Worm (Caenorhabditis elegans) whole organism, L2 larva: ENCODE data around the gene F57B1.1.

Source experiments
- C34F6.9 ChIP-seq: fragments of 150-350 bp; optimal IDR thresholded peaks from 2 replicates; lab custom pipeline; 2014; ENCODE audit warnings: missing biosample characterization, missing genetic modification characterization
- F13H6.1 ChIP-seq: sonication (generic microtip); optimal IDR thresholded peaks from 2 replicates; lab custom pipeline; 2016; ENCODE audit warnings: missing genetic modification characterization, missing compliant biosample characterization
- Y55F3AM.14 ChIP-seq: fragments of 200-800 bp; sonication (Bioruptor generic); optimal IDR thresholded peaks from 2 replicates; lab custom pipeline; 2018; ENCODE audit warnings: mild to moderate bottlenecking, missing genetic modification characterization, missing compliant biosample characterization
- ZK546.5 ChIP-seq: sonication (generic microtip); optimal IDR thresholded peaks from 2 replicates; lab custom pipeline; 2017; ENCODE audit warnings: missing biosample characterization, missing genetic modification characterization
- aly-2 ChIP-seq: fragments of 150-350 bp; optimal IDR thresholded peaks from 2 replicates; lab custom pipeline; 2014; ENCODE audit warnings: missing biosample characterization, missing genetic modification characterization
- ama-1 ChIP-seq: fragments of 150-350 bp; optimal IDR thresholded peaks from 2 replicates; lab custom pipeline; 2018; ENCODE audit warnings: inconsistent platforms
- blmp-1 ChIP-seq: sonication (generic microtip); optimal IDR thresholded peaks from 2 replicates; lab custom pipeline; 2017; ENCODE audit warnings: missing genetic modification characterization, mild to moderate bottlenecking, missing compliant biosample characterization, antibody characterized with exemption, moderate library complexity; ENCODE audit not compliant: insufficient read depth
- ceh-16 ChIP-seq: fragments of 150-350 bp; optimal IDR thresholded peaks from 2 replicates; lab custom pipeline; 2014; ENCODE audit warnings: missing biosample characterization, missing genetic modification characterization
- ceh-82 ChIP-seq: fragments of 150-350 bp; optimal IDR thresholded peaks from 2 replicates; lab custom pipeline; 2014; ENCODE audit warnings: missing biosample characterization, missing genetic modification characterization
- crh-2 ChIP-seq: sonication (generic microtip); optimal IDR thresholded peaks from 2 replicates; lab custom pipeline; 2017; ENCODE audit warnings: missing biosample characterization, missing genetic modification characterization
- dmd-4 ChIP-seq: sonication (generic microtip); optimal IDR thresholded peaks from 2 replicates; lab custom pipeline; 2017; ENCODE audit warnings: missing biosample characterization, missing genetic modification characterization
- egl-27 ChIP-seq: sonication (generic microtip); optimal IDR thresholded peaks from 3 replicates; lab custom pipeline; 2017; ENCODE audit warnings: missing biosample characterization, missing genetic modification reagents, missing genetic modification characterization
- fos-1 ChIP-seq: fragments of 150-350 bp; optimal IDR thresholded peaks from 2 replicates; lab custom pipeline; 2014; ENCODE audit warnings: missing biosample characterization, missing genetic modification characterization
- lin-13 ChIP-seq: fragments of 150-350 bp; optimal IDR thresholded peaks from 2 replicates; lab custom pipeline; 2014; ENCODE audit warnings: missing biosample characterization, missing genetic modification reagents, missing genetic modification characterization
- lsy-2 ChIP-seq, 2 experiments: fragments of 150-350 bp in 1 of 2; sonication (generic microtip) in 1 of 2; optimal IDR thresholded peaks; 2 replicates each; lab custom pipeline; 2014 to 2017; ENCODE audit warnings: missing biosample characterization in 2 of 2, missing genetic modification characterization in 2 of 2
- mdl-1 ChIP-seq, 2 experiments: fragments of 150-350 bp in 1 of 2; sonication (generic microtip) in 1 of 2; optimal IDR thresholded peaks; 2 replicates each; lab custom pipeline; 2017; ENCODE audit warnings: missing biosample characterization in 2 of 2, missing genetic modification characterization in 2 of 2
- nhr-10 ChIP-seq: sonication (generic microtip); optimal IDR thresholded peaks from 2 replicates; lab custom pipeline; 2017; ENCODE audit warnings: missing biosample characterization, missing genetic modification characterization
- nhr-11 ChIP-seq: fragments of 150-350 bp; optimal IDR thresholded peaks from 2 replicates; lab custom pipeline; 2014; ENCODE audit warnings: missing biosample characterization, missing genetic modification characterization
- nhr-12 ChIP-seq: fragments of 150-350 bp; optimal IDR thresholded peaks from 2 replicates; lab custom pipeline; 2014; ENCODE audit warnings: missing biosample characterization, missing genetic modification characterization
- nhr-129 ChIP-seq: fragments of 150-350 bp; optimal IDR thresholded peaks from 2 replicates; lab custom pipeline; 2014; ENCODE audit warnings: missing biosample characterization, missing genetic modification characterization
- nhr-21 ChIP-seq: fragments of 150-350 bp; optimal IDR thresholded peaks from 2 replicates; lab custom pipeline; 2014; ENCODE audit warnings: missing biosample characterization, missing genetic modification characterization
- nhr-23 ChIP-seq: fragments of 150-350 bp; optimal IDR thresholded peaks from 2 replicates; lab custom pipeline; 2014; ENCODE audit warnings: missing biosample characterization, missing genetic modification reagents, missing genetic modification characterization
- nhr-6 ChIP-seq: fragments of 150-350 bp; optimal IDR thresholded peaks from 2 replicates; lab custom pipeline; 2014; ENCODE audit warnings: missing biosample characterization, missing genetic modification characterization
- nhr-77 ChIP-seq: fragments of 150-350 bp; optimal IDR thresholded peaks from 2 replicates; lab custom pipeline; 2014; ENCODE audit warnings: missing biosample characterization, missing genetic modification characterization
- peb-1 ChIP-seq: fragments of 150-350 bp; optimal IDR thresholded peaks from 2 replicates; lab custom pipeline; 2014; ENCODE audit warnings: missing biosample characterization, missing genetic modification characterization
- sem-4 ChIP-seq: fragments of 150-350 bp; optimal IDR thresholded peaks from 2 replicates; lab custom pipeline; 2014; ENCODE audit warnings: missing biosample characterization, missing genetic modification reagents, missing genetic modification characterization
- skn-1 ChIP-seq: sonication (generic microtip); optimal IDR thresholded peaks from 2 replicates; lab custom pipeline; 2017; ENCODE audit warnings: missing biosample characterization, missing genetic modification characterization
- sma-9 ChIP-seq, 2 experiments: fragments of 150-350 bp in 1 of 2; sonication (generic microtip) in 1 of 2; optimal IDR thresholded peaks; 2 replicates each; lab custom pipeline; 2014 to 2016; ENCODE audit warnings: missing genetic modification characterization in 2 of 2, mild to moderate bottlenecking in 1 of 2, missing biosample characterization in 1 of 2, missing compliant biosample characterization in 1 of 2, missing genetic modification reagents in 1 of 2, moderate library complexity in 1 of 2
- unc-55 ChIP-seq: fragments of 150-350 bp; sonication (generic microtip); optimal IDR thresholded peaks from 3 replicates; lab custom pipeline; 2014; ENCODE audit warnings: missing biosample characterization, missing genetic modification reagents, missing genetic modification characterization
- unc-62 ChIP-seq: fragments of 150-350 bp; optimal IDR thresholded peaks from 2 replicates; lab custom pipeline; 2014; ENCODE audit warnings: missing biosample characterization, missing genetic modification reagents, missing genetic modification characterization
- zag-1 ChIP-seq: fragments of 150-350 bp; optimal IDR thresholded peaks from 2 replicates; lab custom pipeline; 2014; ENCODE audit warnings: missing biosample characterization, missing genetic modification characterization
- ztf-1 ChIP-seq: fragments of 200-800 bp; sonication (Bioruptor generic); conservative IDR thresholded peaks from 2 replicates; pipeline ENCODE4 v1.3.6; 2022; ENCODE audit warnings: missing genetic modification characterization, missing compliant biosample characterization
- ztf-11 ChIP-seq: sonication (generic microtip); optimal IDR thresholded peaks from 2 replicates; lab custom pipeline; 2017; ENCODE audit warnings: missing biosample characterization, missing genetic modification characterization
- ztf-4 ChIP-seq: fragments of 150-350 bp; optimal IDR thresholded peaks from 2 replicates; lab custom pipeline; 2014; ENCODE audit warnings: missing biosample characterization, missing genetic modification characterization

Gene F57B1.1

ce11 chrV:13195548-13195947 lies at the start of gene F57B1.1:
TSS of gene F57B1.1 (minus strand) at chrV:13195648.
- no peak for TF ChIP-seq ztf-1 (GFP tag; lab: Robert Waterston, UW)
- TF ChIP-seq aly-2 (tag; lab: Kevin White, UChicago): no peak
- TF ChIP-seq crh-2 (tag; lab: Kevin White, UChicago): no peak
- no peak for TF ChIP-seq zag-1 (tag; lab: Kevin White, UChicago)
- TF ChIP-seq F13H6.1 (tag; lab: Kevin White, UChicago): no peak
- TF ChIP-seq egl-27: no peak
- no peak for TF ChIP-seq ceh-16 (tag; lab: Kevin White, UChicago)
- TF ChIP-seq sma-9 (GFP tag; optimal IDR thresholded peaks at IDR 0.05; lab: Kevin White, UChicago): no peak
- no peak for TF ChIP-seq sma-9 (tag; optimal IDR thresholded peaks at IDR 0.05; lab: Kevin White, UChicago)
- TF ChIP-seq nhr-23 (tag; lab: Kevin White, UChicago): no peak
- TF ChIP-seq, all 48 proteins: peak for 0

ce11 chrV:13243205-13243604 lies 47.8 kb upstream of the F57B1.1 start:
- TF ChIP-seq fos-1 (tag; lab: Kevin White, UChicago): peak; percentile 17
- peak; percentile 60 for TF ChIP-seq egl-27
- TF ChIP-seq sma-9 (GFP tag; optimal IDR thresholded peaks at IDR 0.05; lab: Kevin White, UChicago): peak; percentile 99
- TF ChIP-seq sma-9 (tag; optimal IDR thresholded peaks at IDR 0.05; lab: Kevin White, UChicago): no peak
- TF ChIP-seq nhr-77 (tag; lab: Kevin White, UChicago): no peak
- TF ChIP-seq peb-1 (tag; lab: Kevin White, UChicago): no peak
- peak; percentile 40 for TF ChIP-seq sem-4 (tag; lab: Kevin White, UChicago)
- peak; percentile 62 for TF ChIP-seq nhr-21
- TF ChIP-seq nhr-10 (tag; lab: Kevin White, UChicago): no peak
- TF ChIP-seq blmp-1 (tag; lab: Kevin White, UChicago): peak; percentile 8

- TF ChIP-seq unc-55 (GFP tag; lab: Kevin White, UChicago) (no peak), mdl-1 (tag; optimal IDR thresholded peaks at IDR 0.05; lab: Kevin White, UChicago) (no peak), lin-13 (GFP tag; lab: Kevin White, UChicago) (no peak), C34F6.9 (tag; lab: Kevin White, UChicago) (no peak), fos-1 (tag; lab: Kevin White, UChicago) (no peak), unc-62 (GFP tag; lab: Kevin White, UChicago) (no peak)
- TF ChIP-seq, all 48 proteins: peak for 0
Measured at ce11 chrV:13236507-13236906, 41.1 kb upstream of the F57B1.1 start, which contains the start of gene dmd-10. TSS of gene dmd-10 (minus strand) at chrV:13236607.

ce11 chrV:13235313-13235712 lies 39.9 kb upstream of the F57B1.1 start:
- TF ChIP-seq dmd-4 (tag; lab: Kevin White, UChicago) (no peak), nhr-12 (tag; lab: Kevin White, UChicago) (no peak), ztf-11 (tag; lab: Kevin White, UChicago) (no peak), ama-1 (no peak), ceh-16 (tag; lab: Kevin White, UChicago) (no peak), ztf-4 (tag; lab: Kevin White, UChicago) (peak; percentile 24), nhr-6 (tag; lab: Kevin White, UChicago) (no peak), F13H6.1 (tag; lab: Kevin White, UChicago) (no peak), unc-55 (GFP tag; lab: Kevin White, UChicago) (no peak), ZK546.5 (tag; lab: Kevin White, UChicago) (no peak), Y55F3AM.14 (GFP tag; lab: Kevin White, UChicago) (no peak), sem-4 (tag; lab: Kevin White, UChicago) (no peak), fos-1 (tag; lab: Kevin White, UChicago) (no peak), nhr-77 (tag; lab: Kevin White, UChicago) (no peak), skn-1 (tag; lab: Kevin White, UChicago) (peak; percentile 55), lsy-2 (tag; optimal IDR thresholded peaks at IDR 0.05; lab: Kevin White, UChicago) (no peak), lin-13 (GFP tag; lab: Kevin White, UChicago) (no peak), egl-27 (no peak)

ce11 chrV:13229538-13229937 lies 34.1 kb upstream of the F57B1.1 start:
- no peak for TF ChIP-seq crh-2 (tag; lab: Kevin White, UChicago)
- TF ChIP-seq sem-4 (tag; lab: Kevin White, UChicago): no peak
- no peak for TF ChIP-seq mdl-1 (tag; optimal IDR thresholded peaks at IDR 0.05; lab: Kevin White, UChicago)
- TF ChIP-seq ama-1: no peak
- TF ChIP-seq nhr-6 (tag; lab: Kevin White, UChicago): no peak
- TF ChIP-seq nhr-11 (tag; lab: Kevin White, UChicago): no peak
- no peak for TF ChIP-seq ztf-11 (tag; lab: Kevin White, UChicago)
- no peak for TF ChIP-seq nhr-129 (tag; lab: Kevin White, UChicago)
- no peak for TF ChIP-seq dmd-4 (tag; lab: Kevin White, UChicago)
- no peak for TF ChIP-seq lsy-2 (tag; optimal IDR thresholded peaks at IDR 0.05; lab: Kevin White, UChicago)
- TF ChIP-seq nhr-12 (tag; lab: Kevin White, UChicago): no peak
- TF ChIP-seq unc-62 (GFP tag; lab: Kevin White, UChicago): no peak
- no peak for TF ChIP-seq blmp-1 (tag; lab: Kevin White, UChicago)
- TF ChIP-seq ztf-1 (GFP tag; lab: Robert Waterston, UW): no peak
- no peak for TF ChIP-seq ceh-82
- TF ChIP-seq nhr-77 (tag; lab: Kevin White, UChicago): no peak
- TF ChIP-seq lin-13 (GFP tag; lab: Kevin White, UChicago): no peak
- TF ChIP-seq ztf-4 (tag; lab: Kevin White, UChicago): no peak
